Worm (Caenorhabditis elegans) whole organism, early embryonic: ENCODE measurements around the gene F33C8.4.

Source experiments
- aly-1 ChIP-seq: sonication (generic microtip); optimal IDR thresholded peaks from 2 replicates; lab custom pipeline; 2016; ENCODE audit warnings: missing genetic modification characterization, missing compliant biosample characterization
- ama-1 ChIP-seq: fragments of 150-350 bp; optimal IDR thresholded peaks from 2 replicates; lab custom pipeline; 2014
- ceh-13 ChIP-seq: fragments of 200-800 bp; sonication (Bioruptor generic); optimal IDR thresholded peaks from 2 replicates; lab custom pipeline; 2018; ENCODE audit warnings: mild to moderate bottlenecking, missing genetic modification characterization, missing compliant biosample characterization
- ets-7 ChIP-seq: sonication (generic microtip); optimal IDR thresholded peaks from 2 replicates; lab custom pipeline; 2016; ENCODE audit warnings: missing genotype, missing genetic modification characterization, missing compliant biosample characterization
- flt-1 ChIP-seq: fragments of 200-800 bp; sonication (Bioruptor generic); IDR thresholded peaks from 2 replicates; pipeline ENCODE4 v1.3.6; 2022; ENCODE audit warnings: missing genetic modification characterization, missing compliant biosample characterization
- hmbx-1 ChIP-seq: sonication (generic microtip); optimal IDR thresholded peaks from 2 replicates; lab custom pipeline; 2016; ENCODE audit warnings: mild to moderate bottlenecking, missing genetic modification characterization, missing compliant biosample characterization
- pes-1 ChIP-seq: fragments of 200-800 bp; sonication (Bioruptor generic); IDR thresholded peaks from 2 replicates; pipeline ENCODE4 v1.3.6; 2022; ENCODE audit warnings: missing genetic modification reagents, missing genetic modification characterization, missing compliant biosample characterization
- scrt-1 ChIP-seq: fragments of 200-800 bp; sonication (Bioruptor generic); IDR thresholded peaks from 2 replicates; pipeline ENCODE4 v1.3.6; 2022; ENCODE audit warnings: missing genetic modification characterization, missing compliant biosample characterization
- tbx-11 ChIP-seq: fragments of 200-800 bp; sonication (Bioruptor generic); IDR thresholded peaks from 2 replicates; pipeline ENCODE4 v1.3.6; 2022; ENCODE audit warnings: missing genetic modification characterization, missing compliant biosample characterization
- tbx-37 ChIP-seq: fragments of 200-800 bp; sonication (Bioruptor generic); conservative IDR thresholded peaks from 2 replicates; pipeline ENCODE4 v1.3.6; 2022; ENCODE audit warnings: missing genetic modification reagents, missing genetic modification characterization, missing compliant biosample characterization

DNA sequence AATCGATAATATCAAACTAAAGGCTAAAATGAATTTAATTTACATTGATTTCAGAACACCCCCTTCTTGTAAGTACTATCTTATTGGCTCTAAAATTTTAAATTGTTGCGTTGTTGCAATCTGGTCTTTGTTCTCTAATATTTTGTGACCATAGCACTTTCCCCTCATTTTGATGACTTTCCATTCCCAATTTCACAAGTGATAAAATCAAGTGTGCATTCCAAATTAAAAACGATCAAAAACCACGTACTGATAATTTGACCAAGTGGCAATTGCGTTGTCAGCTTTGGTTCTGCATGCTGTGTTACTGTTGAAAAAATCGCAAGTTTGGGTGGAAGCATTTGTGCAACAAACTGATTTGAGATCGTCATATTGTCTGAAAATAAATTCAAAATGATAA is 38.3 kb downstream of the F33C8.4 start:
- TF ChIP-seq ceh-13 (GFP tag; lab: Kevin White, UChicago) (no peak), ama-1 (lab: Kevin White, UChicago) (no peak), tbx-37 (GFP tag; lab: Robert Waterston, UW) (no peak), scrt-1 (GFP tag; lab: Robert Waterston, UW) (no peak), hmbx-1 (tag; lab: Kevin White, UChicago) (no peak), aly-1 (no peak), pes-1 (no peak), tbx-11 (GFP tag; lab: Robert Waterston, UW) (no peak), flt-1 (GFP tag; lab: Robert Waterston, UW) (no peak), ets-7 (tag; lab: Kevin White, UChicago) (no peak)
